Worm (Caenorhabditis elegans) whole organism, L2 larva: ENCODE measurements around the gene F58G11.4.
A peak's percentile ranks its signal among the peaks of the same experiment; 100 is the strongest.

Source experiments
- F13H6.1 ChIP-seq: sonication (generic microtip); optimal IDR thresholded peaks from 2 replicates; lab custom pipeline; 2016; ENCODE audit warnings: missing genetic modification characterization, missing compliant biosample characterization
- R02D3.7 ChIP-seq: fragments of 150-350 bp; optimal IDR thresholded peaks from 2 replicates; lab custom pipeline; 2014; ENCODE audit warnings: missing biosample characterization, missing genetic modification characterization
- ZK546.5 ChIP-seq: sonication (generic microtip); optimal IDR thresholded peaks from 2 replicates; lab custom pipeline; 2017; ENCODE audit warnings: missing biosample characterization, missing genetic modification characterization
- alr-1 ChIP-seq: fragments of 150-350 bp; optimal IDR thresholded peaks from 2 replicates; lab custom pipeline; 2014; ENCODE audit warnings: missing biosample characterization, missing genetic modification characterization
- ama-1 ChIP-seq: fragments of 150-350 bp; optimal IDR thresholded peaks from 2 replicates; lab custom pipeline; 2018; ENCODE audit warnings: inconsistent platforms
- blmp-1 ChIP-seq: sonication (generic microtip); optimal IDR thresholded peaks from 2 replicates; lab custom pipeline; 2017; ENCODE audit warnings: missing genetic modification characterization, mild to moderate bottlenecking, missing compliant biosample characterization, antibody characterized with exemption, moderate library complexity; ENCODE audit not compliant: insufficient read depth
- ceh-82 ChIP-seq: fragments of 150-350 bp; optimal IDR thresholded peaks from 2 replicates; lab custom pipeline; 2014; ENCODE audit warnings: missing biosample characterization, missing genetic modification characterization
- crh-2 ChIP-seq: sonication (generic microtip); optimal IDR thresholded peaks from 2 replicates; lab custom pipeline; 2017; ENCODE audit warnings: missing biosample characterization, missing genetic modification characterization
- dmd-4 ChIP-seq: sonication (generic microtip); optimal IDR thresholded peaks from 2 replicates; lab custom pipeline; 2017; ENCODE audit warnings: missing biosample characterization, missing genetic modification characterization
- egl-27 ChIP-seq: sonication (generic microtip); optimal IDR thresholded peaks from 3 replicates; lab custom pipeline; 2017; ENCODE audit warnings: missing biosample characterization, missing genetic modification reagents, missing genetic modification characterization
- elt-1 ChIP-seq: fragments of 150-350 bp; optimal IDR thresholded peaks from 2 replicates; lab custom pipeline; 2014; ENCODE audit warnings: missing biosample characterization, missing genetic modification characterization
- fos-1 ChIP-seq: fragments of 150-350 bp; optimal IDR thresholded peaks from 2 replicates; lab custom pipeline; 2014; ENCODE audit warnings: missing biosample characterization, missing genetic modification characterization
- gmeb-1 ChIP-seq: fragments of 150-350 bp; optimal IDR thresholded peaks from 2 replicates; lab custom pipeline; 2014; ENCODE audit warnings: missing biosample characterization, missing genetic modification characterization
- lin-11 ChIP-seq: fragments of 150-350 bp; sonication (generic microtip); optimal IDR thresholded peaks from 2 replicates; lab custom pipeline; 2014; ENCODE audit warnings: missing biosample characterization, missing genetic modification characterization, inconsistent platforms, mixed read lengths
- lin-13 ChIP-seq: fragments of 150-350 bp; optimal IDR thresholded peaks from 2 replicates; lab custom pipeline; 2014; ENCODE audit warnings: missing biosample characterization, missing genetic modification reagents, missing genetic modification characterization
- lsy-2 ChIP-seq, 2 experiments: fragments of 150-350 bp in 1 of 2; sonication (generic microtip) in 1 of 2; optimal IDR thresholded peaks; 2 replicates each; lab custom pipeline; 2014 to 2017; ENCODE audit warnings: missing biosample characterization in 2 of 2, missing genetic modification characterization in 2 of 2
- mab-5 ChIP-seq: fragments of 150-350 bp; optimal IDR thresholded peaks from 2 replicates; lab custom pipeline; 2014; ENCODE audit warnings: missing biosample characterization, missing genetic modification characterization
- mbf-1 ChIP-seq: sonication (generic microtip); optimal IDR thresholded peaks from 2 replicates; lab custom pipeline; 2017; ENCODE audit warnings: missing biosample characterization, missing genetic modification characterization
- nhr-10 ChIP-seq: sonication (generic microtip); optimal IDR thresholded peaks from 2 replicates; lab custom pipeline; 2017; ENCODE audit warnings: missing biosample characterization, missing genetic modification characterization
- nhr-129 ChIP-seq: fragments of 150-350 bp; optimal IDR thresholded peaks from 2 replicates; lab custom pipeline; 2014; ENCODE audit warnings: missing biosample characterization, missing genetic modification characterization
- nhr-21 ChIP-seq: fragments of 150-350 bp; optimal IDR thresholded peaks from 2 replicates; lab custom pipeline; 2014; ENCODE audit warnings: missing biosample characterization, missing genetic modification characterization
- nhr-23 ChIP-seq: fragments of 150-350 bp; optimal IDR thresholded peaks from 2 replicates; lab custom pipeline; 2014; ENCODE audit warnings: missing biosample characterization, missing genetic modification reagents, missing genetic modification characterization
- nhr-25 ChIP-seq: fragments of 150-350 bp; sonication (generic microtip); optimal IDR thresholded peaks from 3 replicates; lab custom pipeline; 2014; ENCODE audit warnings: missing biosample characterization, missing genetic modification characterization
- nhr-6 ChIP-seq: fragments of 150-350 bp; optimal IDR thresholded peaks from 2 replicates; lab custom pipeline; 2014; ENCODE audit warnings: missing biosample characterization, missing genetic modification characterization
- nhr-77 ChIP-seq: fragments of 150-350 bp; optimal IDR thresholded peaks from 2 replicates; lab custom pipeline; 2014; ENCODE audit warnings: missing biosample characterization, missing genetic modification characterization
- peb-1 ChIP-seq: fragments of 150-350 bp; optimal IDR thresholded peaks from 2 replicates; lab custom pipeline; 2014; ENCODE audit warnings: missing biosample characterization, missing genetic modification characterization
- sem-4 ChIP-seq: fragments of 150-350 bp; optimal IDR thresholded peaks from 2 replicates; lab custom pipeline; 2014; ENCODE audit warnings: missing biosample characterization, missing genetic modification reagents, missing genetic modification characterization
- skn-1 ChIP-seq: sonication (generic microtip); optimal IDR thresholded peaks from 2 replicates; lab custom pipeline; 2017; ENCODE audit warnings: missing biosample characterization, missing genetic modification characterization
- sma-3 ChIP-seq: sonication (generic microtip); optimal IDR thresholded peaks from 2 replicates; lab custom pipeline; 2016; ENCODE audit warnings: missing genetic modification reagents, missing genetic modification characterization, missing compliant biosample characterization
- sma-9 ChIP-seq, 2 experiments: fragments of 150-350 bp in 1 of 2; sonication (generic microtip) in 1 of 2; optimal IDR thresholded peaks; 2 replicates each; lab custom pipeline; 2014 to 2016; ENCODE audit warnings: missing genetic modification characterization in 2 of 2, mild to moderate bottlenecking in 1 of 2, missing biosample characterization in 1 of 2, missing compliant biosample characterization in 1 of 2, missing genetic modification reagents in 1 of 2, moderate library complexity in 1 of 2
- snpc-4 ChIP-seq: fragments of 150-350 bp; optimal IDR thresholded peaks from 2 replicates; lab custom pipeline; 2014; ENCODE audit warnings: missing biosample characterization, missing genetic modification characterization
- unc-39 ChIP-seq: fragments of 150-350 bp; optimal IDR thresholded peaks from 2 replicates; lab custom pipeline; 2014; ENCODE audit warnings: missing biosample characterization, missing genetic modification characterization
- unc-55 ChIP-seq: fragments of 150-350 bp; sonication (generic microtip); optimal IDR thresholded peaks from 3 replicates; lab custom pipeline; 2014; ENCODE audit warnings: missing biosample characterization, missing genetic modification reagents, missing genetic modification characterization
- unc-62 ChIP-seq: fragments of 150-350 bp; optimal IDR thresholded peaks from 2 replicates; lab custom pipeline; 2014; ENCODE audit warnings: missing biosample characterization, missing genetic modification reagents, missing genetic modification characterization
- zag-1 ChIP-seq: fragments of 150-350 bp; optimal IDR thresholded peaks from 2 replicates; lab custom pipeline; 2014; ENCODE audit warnings: missing biosample characterization, missing genetic modification characterization
- ztf-1 ChIP-seq: fragments of 200-800 bp; sonication (Bioruptor generic); conservative IDR thresholded peaks from 2 replicates; pipeline ENCODE4 v1.3.6; 2022; ENCODE audit warnings: missing genetic modification characterization, missing compliant biosample characterization
- ztf-4 ChIP-seq: fragments of 150-350 bp; optimal IDR thresholded peaks from 2 replicates; lab custom pipeline; 2014; ENCODE audit warnings: missing biosample characterization, missing genetic modification characterization

The F58G11.4 gene

ce11 chrV:13652322-13652721 lies 20.1 kb upstream of the F58G11.4 start:
- TF ChIP-seq fos-1 (tag; lab: Kevin White, UChicago): no peak
- no peak for TF ChIP-seq ceh-82
- no peak for TF ChIP-seq lin-11 (tag; lab: Kevin White, UChicago)
- TF ChIP-seq ztf-1 (GFP tag; lab: Robert Waterston, UW): no peak
- TF ChIP-seq crh-2 (tag; lab: Kevin White, UChicago): no peak
- TF ChIP-seq egl-27: no peak
- no peak for TF ChIP-seq sem-4
- TF ChIP-seq unc-55: no peak
- TF ChIP-seq lin-13 (GFP tag; lab: Kevin White, UChicago): no peak
- TF ChIP-seq F13H6.1: no peak
- no peak for TF ChIP-seq lsy-2 (tag; optimal IDR thresholded peaks at IDR 0.05; lab: Kevin White, UChicago)
- TF ChIP-seq nhr-77 (tag; lab: Kevin White, UChicago): no peak
- TF ChIP-seq R02D3.7 (tag; lab: Kevin White, UChicago): no peak

DNA sequence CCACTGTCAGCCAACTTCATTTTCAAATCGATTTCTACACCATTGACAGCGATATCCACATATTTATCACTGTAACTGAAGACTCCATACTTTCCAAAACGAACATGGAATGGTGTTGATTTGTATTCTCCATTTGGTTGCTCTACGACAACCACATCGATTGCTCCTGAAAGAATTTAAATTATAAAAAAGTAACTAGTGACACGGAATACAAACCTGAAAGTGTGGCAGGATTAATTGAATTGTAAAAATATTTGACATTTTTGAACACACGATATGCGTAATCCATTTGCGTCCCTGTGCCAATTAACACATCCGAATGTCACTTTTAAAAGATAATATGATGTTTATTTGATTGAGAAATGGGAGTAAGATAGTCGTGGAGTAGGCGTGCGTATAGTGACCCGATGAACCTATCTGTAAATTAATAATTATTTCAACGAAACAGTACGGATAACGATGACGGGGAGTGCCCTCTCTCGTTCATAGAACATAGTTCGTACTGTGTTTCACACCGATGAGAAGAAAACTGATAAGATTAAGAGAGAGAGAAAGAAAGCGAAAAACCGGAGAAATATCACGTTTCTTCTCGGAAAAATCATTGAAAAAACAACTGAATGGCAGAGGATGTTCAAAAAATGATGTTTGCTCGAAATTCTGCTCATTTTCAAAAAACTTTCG lies 18.5 kb upstream of the F58G11.4 start, which contains the start of gene lpin-1:
Gene lpin-1, minus strand, starts transcription at position 417 of the 681 bp plus-strand sequence.
- TF ChIP-seq peb-1 (tag; lab: Kevin White, UChicago) (no peak), nhr-25 (tag; lab: Kevin White, UChicago) (no peak), R02D3.7 (tag; lab: Kevin White, UChicago) (no peak), sem-4 (no peak), mab-5 (no peak), blmp-1 (tag; lab: Kevin White, UChicago) (peak; percentile 39), zag-1 (tag; lab: Kevin White, UChicago) (no peak), ama-1 (lab: Kevin White, UChicago) (peak; percentile 39), mbf-1 (tag; lab: Kevin White, UChicago) (no peak), nhr-10 (no peak), sma-9 (GFP tag; optimal IDR thresholded peaks at IDR 0.05; lab: Kevin White, UChicago) (peak; percentile 63), sma-9 (tag; optimal IDR thresholded peaks at IDR 0.05; lab: Kevin White, UChicago) (no peak), elt-1 (tag; lab: Kevin White, UChicago) (no peak), nhr-21 (peak; percentile 52), egl-27 (no peak), unc-55 (no peak), ztf-1 (GFP tag; lab: Robert Waterston, UW) (no peak), fos-1 (tag; lab: Kevin White, UChicago) (peak; percentile 63), sma-3 (GFP tag; lab: Kevin White, UChicago) (peak; percentile 45), nhr-77 (tag; lab: Kevin White, UChicago) (no peak), gmeb-1 (tag; lab: Kevin White, UChicago) (no peak), unc-39 (tag; lab: Kevin White, UChicago) (no peak), skn-1 (no peak), snpc-4 (no peak), unc-62 (GFP tag; lab: Kevin White, UChicago) (no peak), nhr-129 (no peak), crh-2 (tag; lab: Kevin White, UChicago) (no peak), F13H6.1 (peak; percentile 9), nhr-23 (tag; lab: Kevin White, UChicago) (no peak), ztf-4 (tag; lab: Kevin White, UChicago) (no peak), nhr-6 (no peak), dmd-4 (tag; lab: Kevin White, UChicago) (no peak), lin-13 (GFP tag; lab: Kevin White, UChicago) (no peak), alr-1 (tag; lab: Kevin White, UChicago) (no peak), lsy-2 (tag; optimal IDR thresholded peaks at IDR 0.05; lab: Kevin White, UChicago) (no peak)

DNA sequence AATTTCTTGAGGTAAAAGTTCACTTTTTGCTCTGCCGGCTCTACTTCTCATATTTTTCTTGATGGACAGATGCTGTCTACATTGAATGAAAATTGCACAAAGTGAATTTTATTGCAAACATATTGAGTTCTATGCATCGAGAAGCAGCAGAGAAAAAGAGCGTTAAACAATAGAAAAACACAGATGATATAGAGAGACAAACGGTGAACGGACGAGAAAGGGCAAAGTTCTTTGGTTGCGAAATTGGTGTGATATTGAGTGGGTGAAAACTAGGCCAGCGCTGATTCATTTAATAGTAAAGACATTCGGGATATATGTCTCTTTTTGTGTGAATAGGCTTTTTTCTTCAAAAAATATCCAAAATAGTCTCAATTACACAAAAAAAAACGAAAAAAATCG lies 18.0 kb upstream of the F58G11.4 start:
- TF ChIP-seq zag-1 (tag; lab: Kevin White, UChicago) (no peak), ZK546.5 (no peak), unc-55 (peak; percentile 18), nhr-77 (tag; lab: Kevin White, UChicago) (no peak)
- TF ChIP-seq, all 48 proteins: peak for 1
